Worm (Caenorhabditis elegans) whole organism, early embryonic: ENCODE results near the gene F15G9.5.

ENCODE experiments used
- aly-1 ChIP-seq: sonication (generic microtip); optimal IDR thresholded peaks from 2 replicates; lab custom pipeline; 2016; ENCODE audit warnings: missing genetic modification characterization, missing compliant biosample characterization
- ama-1 ChIP-seq: fragments of 150-350 bp; optimal IDR thresholded peaks from 2 replicates; lab custom pipeline; 2014
- flt-1 ChIP-seq: fragments of 200-800 bp; sonication (Bioruptor generic); IDR thresholded peaks from 2 replicates; pipeline ENCODE4 v1.3.6; 2022; ENCODE audit warnings: missing genetic modification characterization, missing compliant biosample characterization
- tbx-37 ChIP-seq: fragments of 200-800 bp; sonication (Bioruptor generic); conservative IDR thresholded peaks from 2 replicates; pipeline ENCODE4 v1.3.6; 2022; ENCODE audit warnings: missing genetic modification reagents, missing genetic modification characterization, missing compliant biosample characterization

ce11 chrX:9754537-9754936 lies 16.8 kb upstream of the F15G9.5 start:
- TF ChIP-seq ama-1 (lab: Kevin White, UChicago) (no peak), flt-1 (no peak), tbx-37 (GFP tag; lab: Robert Waterston, UW) (no peak), aly-1 (tag; lab: Kevin White, UChicago) (no peak)
